Fruit fly (Drosophila melanogaster) whole organism, prepupa: ENCODE data around the gene CG14079.
A peak's percentile ranks its signal among the peaks of the same experiment; 100 is the strongest.

Source experiments
- CG10669 ChIP-seq: fragments of 200-800 bp; sonication (Bioruptor generic); optimal IDR thresholded peaks from 3 replicates; lab custom pipeline; 2018; ENCODE audit warnings: missing biosample characterization, mild to moderate bottlenecking, missing genetic modification characterization, moderate library complexity
- CG3032 ChIP-seq: fragments of 200-800 bp; optimal IDR thresholded peaks from 2 replicates; lab custom pipeline; 2019; ENCODE audit warnings: missing biosample characterization, mild to moderate bottlenecking, missing genetic modification characterization, moderate library complexity
- CG6808 ChIP-seq: fragments of 200-800 bp; sonication (Bioruptor generic); optimal IDR thresholded peaks from 3 replicates; lab custom pipeline; 2017; ENCODE audit warnings: missing biosample characterization, missing genetic modification characterization, mild to moderate bottlenecking, moderate library complexity, missing genetic modification reagents
- net ChIP-seq: fragments of 200-800 bp; sonication (Bioruptor generic); optimal IDR thresholded peaks from 3 replicates; lab custom pipeline; 2016; ENCODE audit warnings: missing biosample characterization, missing genetic modification characterization
- svp ChIP-seq: fragments of 200-800 bp; sonication (Bioruptor generic); peaks from one replicate; lab custom pipeline; 2016; ENCODE audit warnings: missing biosample characterization, missing genetic modification characterization

DNA sequence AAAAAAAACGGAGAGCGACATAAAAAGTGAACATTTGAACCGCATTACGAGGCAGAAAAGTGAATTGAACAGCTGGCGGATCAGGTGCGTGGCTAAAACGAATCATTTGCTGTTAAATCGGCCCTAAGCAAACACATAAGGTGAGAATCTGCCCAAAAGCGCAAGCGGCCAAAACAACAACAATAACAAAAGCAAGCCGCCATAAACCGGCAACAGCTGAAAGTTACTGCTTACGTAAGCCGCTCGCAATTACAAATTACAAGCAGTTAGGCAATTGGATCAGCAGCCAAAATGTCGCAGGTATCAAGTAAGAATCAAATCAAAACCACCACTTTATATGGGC is 34.4 kb upstream of the CG14079 start:
- no peak for TF ChIP-seq svp (GFP tag; lab: Kevin White, UChicago)
- no peak for TF ChIP-seq CG3032 (tag; lab: Kevin White, UChicago)
- no peak for TF ChIP-seq CG10669 (GFP tag; lab: Kevin White, UChicago)
- TF ChIP-seq net (GFP tag; lab: Kevin White, UChicago) = peak; percentile 47
- TF ChIP-seq CG6808 = no peak
